Fruit fly (Drosophila melanogaster) whole organism, prepupa: ENCODE results near the gene CG8064.

ENCODE experiments used
- Blimp-1 ChIP-seq: fragments of 200-800 bp; sonication (Bioruptor generic); optimal IDR thresholded peaks from 3 replicates; lab custom pipeline; 2017; ENCODE audit warnings: missing biosample characterization, missing genetic modification characterization, mild to moderate bottlenecking, moderate library complexity, missing genetic modification reagents
- CG16779 ChIP-seq: fragments of 200-800 bp; sonication (Bioruptor generic); optimal IDR thresholded peaks from 3 replicates; lab custom pipeline; 2017; ENCODE audit warnings: missing biosample characterization, mild to moderate bottlenecking, missing genetic modification characterization
- CG6808 ChIP-seq: fragments of 200-800 bp; sonication (Bioruptor generic); optimal IDR thresholded peaks from 3 replicates; lab custom pipeline; 2017; ENCODE audit warnings: missing biosample characterization, missing genetic modification characterization, mild to moderate bottlenecking, moderate library complexity, missing genetic modification reagents
- Hr39 ChIP-seq: fragments of 200-800 bp; sonication (Bioruptor generic); optimal IDR thresholded peaks from 2 replicates; lab custom pipeline; 2016; ENCODE audit warnings: missing biosample characterization, missing genetic modification characterization
- Sox14 ChIP-seq: fragments of 200-800 bp; sonication (Bioruptor generic); optimal IDR thresholded peaks from 3 replicates; lab custom pipeline; 2016; ENCODE audit warnings: missing biosample characterization, missing genetic modification characterization
- ss ChIP-seq, 2 experiments: fragments of 200-800 bp; sonication (Bioruptor generic); optimal IDR thresholded peaks; 2 replicates in 1 of 2; 3 replicates in 1 of 2; lab custom pipeline; 2017 to 2018; ENCODE audit warnings: mild to moderate bottlenecking in 2 of 2, missing biosample characterization in 2 of 2, missing genetic modification characterization in 2 of 2, moderate library complexity in 1 of 2

DNA sequence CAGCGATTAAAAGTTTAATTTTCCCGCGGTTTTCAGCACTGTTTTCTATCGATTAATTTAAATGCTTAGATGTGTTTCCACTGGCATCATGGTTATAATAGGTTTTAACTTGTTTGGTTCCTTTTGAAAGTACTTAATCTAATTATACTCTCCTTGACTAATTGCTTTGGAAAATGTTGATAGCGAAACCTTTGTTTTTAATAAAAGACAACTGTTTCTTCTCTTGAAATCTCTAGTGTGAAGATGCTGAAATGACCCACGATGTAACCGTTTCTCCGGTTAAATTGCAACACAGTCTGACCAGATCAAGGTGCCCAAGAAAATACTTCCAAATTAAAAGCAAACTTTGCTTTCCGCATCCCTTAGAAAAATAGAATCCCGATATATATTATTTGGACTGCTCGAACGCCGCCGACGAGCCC is 15.5 kb downstream of the CG8064 start, which contains the start of gene Dlc90F:
- TF ChIP-seq Blimp-1 (peak; percentile 16), CG6808 (GFP tag; lab: Kevin White, UChicago) (no peak), Hr39 (GFP tag; lab: Kevin White, UChicago) (peak; percentile 84), CG16779 (tag; lab: Kevin White, UChicago) (no peak), ss (GFP tag; optimal IDR thresholded peaks at IDR 0.05; lab: Kevin White, UChicago) (no peak), Sox14 (GFP tag; lab: Kevin White, UChicago) (peak; percentile 77)
